Fruit fly (Drosophila melanogaster): Measurements from ENCODE around the gene CG42371.

Gene CG42371

DNA sequence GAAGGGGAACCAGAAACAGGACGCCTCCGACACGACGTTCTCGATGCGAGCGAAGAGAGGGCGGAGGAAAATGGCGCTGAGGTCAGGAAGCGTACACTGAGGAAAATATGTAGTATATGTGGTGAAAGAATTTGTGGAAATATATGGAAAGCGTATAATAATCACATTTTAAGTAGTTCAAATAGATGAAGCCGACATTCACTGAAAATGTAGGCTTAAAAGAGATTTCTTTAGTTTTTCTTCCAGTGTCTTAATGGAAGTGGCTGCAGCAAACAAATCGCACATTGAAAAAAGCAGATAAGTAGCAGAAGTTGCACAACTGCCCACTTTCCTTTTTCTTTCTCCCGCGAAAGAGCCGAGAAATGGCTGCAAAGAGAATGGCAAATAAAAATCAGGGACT, 32.5 kb upstream of the CG42371 start (continued):
- no peak for TF ChIP-seq pan (optimal IDR thresholded peaks at IDR 0.05)
- TF ChIP-seq pan (GFP tag; optimal IDR thresholded peaks at IDR 0.05 in 1 of 2, IDR thresholded peaks at IDR 0.05 in 1 of 2), result peak in 1 of 2 experiments; percentile 36
- TF ChIP-seq sens (GFP tag), result peak; percentile 70
- TF ChIP-seq gem (tag; optimal IDR thresholded peaks at IDR 0.05), result peak; percentile 23
- peak; percentile 16 for TF ChIP-seq CG1603 (tag; optimal IDR thresholded peaks at IDR 0.05)

DNA sequence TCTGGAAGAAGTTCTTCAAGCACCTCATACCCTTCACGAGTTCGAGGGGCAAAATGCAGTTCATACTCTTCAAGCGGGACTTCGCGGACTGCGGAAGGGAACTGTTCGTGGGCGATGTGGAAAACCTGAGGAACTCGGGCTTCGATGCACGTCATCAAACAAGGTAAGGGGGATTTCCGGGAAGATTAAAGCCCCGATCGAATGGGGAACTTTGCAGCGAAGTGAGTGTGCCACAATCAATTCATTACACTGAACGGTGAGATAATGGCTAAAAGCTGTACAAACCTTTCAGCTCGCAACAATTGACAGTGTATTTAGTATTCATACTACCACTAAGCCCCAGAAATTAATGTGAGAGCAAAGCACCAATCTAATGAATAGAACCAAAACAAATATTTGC, 25.7 kb upstream of the CG42371 start:
- no peak for TF ChIP-seq CG16779 (GFP tag; IDR thresholded peaks at IDR 0.05)
- TF ChIP-seq Optix (GFP tag; IDR thresholded peaks at IDR 0.05), result no peak
- no peak for TF ChIP-seq CG5953 (GFP tag; IDR thresholded peaks at IDR 0.05)
- no peak for TF ChIP-seq CG15269 (tag; optimal IDR thresholded peaks at IDR 0.05)
- no peak for TF ChIP-seq CG11456 (GFP tag; IDR thresholded peaks at IDR 0.05)
- no peak for TF ChIP-seq jing (GFP tag; optimal IDR thresholded peaks at IDR 0.05)
- TF ChIP-seq CG7987 (GFP tag; optimal IDR thresholded peaks at IDR 0.05), result no peak
- TF ChIP-seq CG12236 (GFP tag; optimal IDR thresholded peaks at IDR 0.05), result no peak
- no peak for TF ChIP-seq Xrp1 (GFP tag; IDR thresholded peaks at IDR 0.05)
- no peak for TF ChIP-seq CG42726 (GFP tag; IDR thresholded peaks at IDR 0.05; ENCODE audit: partially characterized antibody)
- TF ChIP-seq CG2116 (GFP tag; optimal IDR thresholded peaks at IDR 0.05), result no peak
- no peak for TF ChIP-seq CkIIα-i1 (GFP tag; IDR thresholded peaks at IDR 0.05)

DNA sequence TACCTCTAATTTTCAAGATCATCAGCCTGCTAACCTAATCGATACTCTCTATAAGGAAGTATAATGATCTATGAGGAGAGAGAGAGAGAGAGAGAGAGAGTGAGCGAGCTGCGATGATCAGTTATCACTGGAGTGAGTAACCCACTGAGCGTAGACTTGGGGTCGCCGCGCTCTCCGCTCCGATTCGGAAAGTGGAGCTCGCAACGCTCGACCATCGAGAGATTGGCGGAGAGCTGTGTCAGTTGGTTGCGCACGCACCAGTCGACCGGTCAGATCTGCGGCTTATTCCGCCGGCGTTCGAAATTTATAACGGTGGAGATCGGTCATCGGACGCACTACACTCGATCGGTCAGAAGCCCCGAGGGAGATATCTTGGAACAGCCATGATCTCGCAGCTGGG, 25.1 kb upstream of the CG42371 start, which contains the start of gene CG4267:
CG4267 (plus strand) TSS at position 240 of the 400 bp plus-strand sequence.
- TF ChIP-seq Aef1 (GFP tag; IDR thresholded peaks at IDR 0.05), result no peak
- no peak for TF ChIP-seq caup (GFP tag; optimal IDR thresholded peaks at IDR 0.05; ENCODE audit: severe bottlenecking)
- no peak for TF ChIP-seq CG1024 (GFP tag; IDR thresholded peaks at IDR 0.05)
- no peak for TF ChIP-seq fd102C (GFP tag; optimal IDR thresholded peaks at IDR 0.05)
- TF ChIP-seq HmgD (GFP tag; optimal IDR thresholded peaks at IDR 0.05), result no peak
- TF ChIP-seq CG2889 (GFP tag; IDR thresholded peaks at IDR 0.05), result no peak
- TF ChIP-seq inv (GFP tag; IDR thresholded peaks at IDR 0.05; ENCODE audit: partially characterized antibody), result no peak
- no peak for TF ChIP-seq CG15696 (tag; optimal IDR thresholded peaks at IDR 0.05)
- TF ChIP-seq zen (tag; optimal IDR thresholded peaks at IDR 0.05), result no peak
- TF ChIP-seq gt (GFP tag; IDR thresholded peaks at IDR 0.05), result no peak
- TF ChIP-seq slbo (GFP tag; IDR thresholded peaks at IDR 0.05), result 0 out of 2 replicates have a peak, but pooled peaks have one; percentile 24
- no peak for TF ChIP-seq phol (tag; optimal IDR thresholded peaks at IDR 0.05)
- no peak for TF ChIP-seq Gug (GFP tag; IDR thresholded peaks at IDR 0.05)
- no peak for TF ChIP-seq CG30431 (GFP tag; optimal IDR thresholded peaks at IDR 0.05)
- TF ChIP-seq CG1603 (tag; optimal IDR thresholded peaks at IDR 0.05), result no peak
- TF ChIP-seq PHDP (tag; optimal IDR thresholded peaks at IDR 0.05), result no peak
- TF ChIP-seq CG12299 (tag; optimal IDR thresholded peaks at IDR 0.05), result no peak
- TF ChIP-seq cwo (GFP tag; optimal IDR thresholded peaks at IDR 0.05), result no peak
- no peak for TF ChIP-seq CG3407 (GFP tag; optimal IDR thresholded peaks at IDR 0.05)
- peak; percentile 19; the same call in 1 of the 3 replicates for TF ChIP-seq so (GFP tag; IDR thresholded peaks at IDR 0.05)
- TF ChIP-seq yki (optimal IDR thresholded peaks at IDR 0.05), result peak; percentile 87
- TF ChIP-seq Gsc (GFP tag; IDR thresholded peaks at IDR 0.05), result no peak
- TF ChIP-seq NC2β (GFP tag; optimal IDR thresholded peaks at IDR 0.05), result no peak
- no peak for TF ChIP-seq D (optimal IDR thresholded peaks at IDR 0.05)
- no peak for TF ChIP-seq D (GFP tag; optimal IDR thresholded peaks at IDR 0.05)
- TF ChIP-seq en (GFP tag; optimal IDR thresholded peaks at IDR 0.05), result no peak
- no peak for TF ChIP-seq CG4404 (GFP tag; IDR thresholded peaks at IDR 0.05)
- TF ChIP-seq usp (GFP tag; optimal IDR thresholded peaks at IDR 0.05), result no peak
- TF ChIP-seq hkb (optimal IDR thresholded peaks at IDR 0.05), result no peak
- 0 out of 2 replicates have a peak, but pooled peaks have one; percentile 31 for TF ChIP-seq hkb (GFP tag; IDR thresholded peaks at IDR 0.05)
- TF ChIP-seq Dip3 (GFP tag; optimal IDR thresholded peaks at IDR 0.05), result no peak
- no peak for TF ChIP-seq Neu2 (GFP tag; optimal IDR thresholded peaks at IDR 0.05; ENCODE audit: borderline replicate concordance)
- no peak for TF ChIP-seq CG17912 (GFP tag; optimal IDR thresholded peaks at IDR 0.05)
- TF ChIP-seq D19A (tag; optimal IDR thresholded peaks at IDR 0.05), result no peak

Data from whole organism, embryonic.